Worm (Caenorhabditis elegans) whole organism, late embryonic: ENCODE data around the gene Y48B6A.10.

Experiments used
- K09A11.1 ChIP-seq: sonication (generic microtip); optimal IDR thresholded peaks from 2 replicates; lab custom pipeline; 2017; ENCODE audit warnings: antibody characterized with exemption, mild to moderate bottlenecking, missing genetic modification characterization, missing compliant biosample characterization; ENCODE audit not compliant: insufficient read depth
- T23F11.4 ChIP-seq: fragments of 200-800 bp; sonication (Bioruptor generic); optimal IDR thresholded peaks from 2 replicates; lab custom pipeline; 2018; ENCODE audit warnings: mild to moderate bottlenecking, missing genetic modification characterization, missing compliant biosample characterization
- Y22D7AL.16 ChIP-seq: sonication (generic microtip); optimal IDR thresholded peaks from 2 replicates; lab custom pipeline; 2016; ENCODE audit warnings: missing genetic modification characterization, missing compliant biosample characterization
- ahr-1 ChIP-seq: sonication (generic microtip); optimal IDR thresholded peaks from 2 replicates; lab custom pipeline; 2016; ENCODE audit warnings: missing genetic modification characterization, missing compliant biosample characterization
- ama-1 ChIP-seq: fragments of 150-350 bp; optimal IDR thresholded peaks from 2 replicates; lab custom pipeline; 2014
- ceh-2 ChIP-seq: sonication (generic microtip); optimal IDR thresholded peaks from 2 replicates; lab custom pipeline; 2016; ENCODE audit warnings: missing genotype, missing genetic modification characterization, missing compliant biosample characterization
- ceh-24 ChIP-seq: sonication (generic microtip); optimal IDR thresholded peaks from 2 replicates; lab custom pipeline; 2016; ENCODE audit warnings: mild to moderate bottlenecking, missing genetic modification characterization, missing compliant biosample characterization
- ceh-30 ChIP-seq: fragments of 150-350 bp; optimal IDR thresholded peaks from 2 replicates; lab custom pipeline; 2014; ENCODE audit warnings: missing biosample characterization, missing genetic modification characterization
- ceh-9 ChIP-seq: sonication (generic microtip); optimal IDR thresholded peaks from 2 replicates; lab custom pipeline; 2016; ENCODE audit warnings: mild to moderate bottlenecking, missing genetic modification characterization, inconsistent platforms, missing compliant biosample characterization
- dmd-4 ChIP-seq: sonication (generic microtip); optimal IDR thresholded peaks from 2 replicates; lab custom pipeline; 2016; ENCODE audit warnings: borderline replicate concordance, missing genetic modification characterization, missing compliant biosample characterization
- dve-1 ChIP-seq: sonication (generic microtip); optimal IDR thresholded peaks from 2 replicates; lab custom pipeline; 2017; ENCODE audit warnings: antibody characterized with exemption, mild to moderate bottlenecking, missing genetic modification characterization, missing compliant biosample characterization
- elt-2 ChIP-seq: sonication (generic microtip); optimal IDR thresholded peaks from 2 replicates; lab custom pipeline; 2016; ENCODE audit warnings: missing genetic modification reagents, missing genetic modification characterization, missing compliant biosample characterization
- elt-4 ChIP-seq: sonication (generic microtip); optimal IDR thresholded peaks from 2 replicates; lab custom pipeline; 2016; ENCODE audit warnings: missing genetic modification characterization, missing compliant biosample characterization
- fax-1 ChIP-seq: sonication (generic microtip); optimal IDR thresholded peaks from 2 replicates; lab custom pipeline; 2016; ENCODE audit warnings: missing genotype, missing genetic modification characterization, missing compliant biosample characterization
- fkh-6 ChIP-seq: sonication (generic microtip); optimal IDR thresholded peaks from 2 replicates; lab custom pipeline; 2016; ENCODE audit warnings: missing genetic modification characterization, missing compliant biosample characterization
- gmeb-2 ChIP-seq: sonication (generic microtip); optimal IDR thresholded peaks from 2 replicates; lab custom pipeline; 2016; ENCODE audit warnings: missing genetic modification characterization, inconsistent platforms, missing compliant biosample characterization
- hlh-15 ChIP-seq: sonication (generic microtip); optimal IDR thresholded peaks from 2 replicates; lab custom pipeline; 2016; ENCODE audit warnings: missing genetic modification characterization, missing compliant biosample characterization
- hlh-6 ChIP-seq: sonication (generic microtip); optimal IDR thresholded peaks from 2 replicates; lab custom pipeline; 2016; ENCODE audit warnings: missing genotype, missing genetic modification characterization, missing compliant biosample characterization
- lin-11 ChIP-seq: fragments of 200-800 bp; sonication (Bioruptor generic); optimal IDR thresholded peaks from 2 replicates; lab custom pipeline; 2018; ENCODE audit warnings: mild to moderate bottlenecking, missing genetic modification characterization, missing compliant biosample characterization
- nfya-1 ChIP-seq: sonication (generic microtip); optimal IDR thresholded peaks from 2 replicates; lab custom pipeline; 2017; ENCODE audit warnings: missing genetic modification characterization, mild to moderate bottlenecking, missing compliant biosample characterization, antibody characterized with exemption, moderate library complexity
- nhr-11 ChIP-seq: fragments of 150-350 bp; optimal IDR thresholded peaks from 2 replicates; lab custom pipeline; 2014; ENCODE audit warnings: missing biosample characterization, missing genetic modification characterization
- nhr-232 ChIP-seq: sonication (generic microtip); optimal IDR thresholded peaks from 2 replicates; lab custom pipeline; 2016; ENCODE audit warnings: missing genetic modification characterization, missing compliant biosample characterization
- npax-4 ChIP-seq: sonication (generic microtip); optimal IDR thresholded peaks from 2 replicates; lab custom pipeline; 2016; ENCODE audit warnings: missing genetic modification characterization, missing compliant biosample characterization
- pag-3 ChIP-seq: sonication (generic microtip); optimal IDR thresholded peaks from 2 replicates; lab custom pipeline; 2016; ENCODE audit warnings: missing compliant biosample characterization, missing genetic modification characterization, borderline replicate concordance
- pat-9 ChIP-seq: fragments of 200-800 bp; sonication (Bioruptor generic); optimal IDR thresholded peaks from 2 replicates; lab custom pipeline; 2018; ENCODE audit warnings: mild to moderate bottlenecking, missing genetic modification characterization, moderate library complexity, missing compliant biosample characterization
- pax-1 ChIP-seq: fragments of 150-350 bp; optimal IDR thresholded peaks from 2 replicates; lab custom pipeline; 2014; ENCODE audit warnings: missing biosample characterization, missing genetic modification characterization
- pha-2 ChIP-seq: sonication (generic microtip); optimal IDR thresholded peaks from 2 replicates; lab custom pipeline; 2017; ENCODE audit warnings: mild to moderate bottlenecking, missing genetic modification characterization, missing compliant biosample characterization
- pha-4 ChIP-seq: fragments of 150-350 bp; optimal IDR thresholded peaks from 2 replicates; lab custom pipeline; 2018; ENCODE audit warnings: missing biosample characterization, missing genetic modification reagents, missing genetic modification characterization
- pqm-1 ChIP-seq: sonication (generic microtip); optimal IDR thresholded peaks from 2 replicates; lab custom pipeline; 2016; ENCODE audit warnings: missing genetic modification characterization, missing compliant biosample characterization
- pros-1 ChIP-seq: fragments of 150-350 bp; optimal IDR thresholded peaks from 2 replicates; lab custom pipeline; 2014; ENCODE audit warnings: missing biosample characterization, missing genetic modification reagents, missing genetic modification characterization
- ref-2 ChIP-seq: sonication (generic microtip); optimal IDR thresholded peaks from 2 replicates; lab custom pipeline; 2016; ENCODE audit warnings: missing genetic modification characterization, missing compliant biosample characterization
- rnt-1 ChIP-seq: sonication (generic microtip); optimal IDR thresholded peaks from 2 replicates; lab custom pipeline; 2016; ENCODE audit warnings: missing genetic modification characterization, missing compliant biosample characterization
- sdc-2 ChIP-seq: sonication (generic microtip); optimal IDR thresholded peaks from 2 replicates; lab custom pipeline; 2016; ENCODE audit warnings: missing genotype, missing genetic modification characterization, missing compliant biosample characterization
- sox-2 ChIP-seq: fragments of 200-800 bp; sonication (Bioruptor generic); IDR thresholded peaks from 2 replicates; pipeline ENCODE4 v1.3.6; 2022; ENCODE audit warnings: missing genetic modification reagents, missing genetic modification characterization, missing compliant biosample characterization
- sox-4 ChIP-seq: sonication (generic microtip); optimal IDR thresholded peaks from 2 replicates; lab custom pipeline; 2017; ENCODE audit warnings: mild to moderate bottlenecking, missing genetic modification characterization, inconsistent platforms, missing compliant biosample characterization
- tbx-2 ChIP-seq: sonication (generic microtip); optimal IDR thresholded peaks from 2 replicates; lab custom pipeline; 2016; ENCODE audit warnings: missing genetic modification characterization, missing compliant biosample characterization
- tbx-7 ChIP-seq: sonication (generic microtip); optimal IDR thresholded peaks from 2 replicates; lab custom pipeline; 2016; ENCODE audit warnings: missing genotype, missing genetic modification characterization, missing compliant biosample characterization
- ttx-3 ChIP-seq: sonication (generic microtip); optimal IDR thresholded peaks from 2 replicates; lab custom pipeline; 2016; ENCODE audit warnings: missing genetic modification reagents, missing genetic modification characterization, missing compliant biosample characterization
- unc-55 ChIP-seq: sonication (generic microtip); optimal IDR thresholded peaks from 2 replicates; lab custom pipeline; 2017; ENCODE audit warnings: missing biosample characterization, missing genetic modification reagents, missing genetic modification characterization
- unc-86 ChIP-seq: sonication (generic microtip); optimal IDR thresholded peaks from 2 replicates; lab custom pipeline; 2016; ENCODE audit warnings: missing genetic modification characterization, missing compliant biosample characterization
- ztf-16 ChIP-seq: sonication (generic microtip); optimal IDR thresholded peaks from 2 replicates; lab custom pipeline; 2017; ENCODE audit warnings: missing genetic modification characterization, missing compliant biosample characterization

The Y48B6A.10 gene

ce11 chrII:14205335-14205734 is 8.9 kb upstream of the Y48B6A.10 start, which contains the start of gene ace-3:
TSS of gene ace-3 (plus strand) at chrII:14205635.
- TF ChIP-seq pax-1 (tag; lab: Kevin White, UChicago) (no peak), sox-4 (tag; lab: Kevin White, UChicago) (no peak)
- TF ChIP-seq, all 69 proteins: peak for 0

ce11 chrII:14206211-14206610 is 8.0 kb upstream of the Y48B6A.10 start:
- TF ChIP-seq npax-4 (tag; lab: Kevin White, UChicago): no peak
- peak; percentile 82 for TF ChIP-seq dve-1 (tag; lab: Kevin White, UChicago)

ce11 chrII:14211118-14211517 is 3.1 kb upstream of the Y48B6A.10 start, which contains the start of gene hot-7:
TSS of gene hot-7 (plus strand) at chrII:14211418.
- no peak for TF ChIP-seq ref-2 (tag; lab: Kevin White, UChicago)
- no peak for TF ChIP-seq rnt-1 (tag; lab: Kevin White, UChicago)
- no peak for TF ChIP-seq pag-3 (tag; lab: Kevin White, UChicago)
- no peak for TF ChIP-seq ceh-24 (tag; lab: Kevin White, UChicago)
- no peak for TF ChIP-seq sdc-2 (tag; lab: Kevin White, UChicago)
- TF ChIP-seq nhr-232: no peak
- TF ChIP-seq pros-1: no peak
- no peak for TF ChIP-seq fax-1 (tag; lab: Kevin White, UChicago)
- no peak for TF ChIP-seq K09A11.1 (tag; lab: Kevin White, UChicago)
- no peak for TF ChIP-seq sox-4 (tag; lab: Kevin White, UChicago)
- TF ChIP-seq nfya-1 (tag; lab: Kevin White, UChicago): no peak
- TF ChIP-seq pat-9 (tag; lab: Kevin White, UChicago): no peak
- no peak for TF ChIP-seq T23F11.4 (GFP tag; lab: Kevin White, UChicago)
- no peak for TF ChIP-seq tbx-2 (tag; lab: Kevin White, UChicago)
- no peak for TF ChIP-seq dmd-4
- TF ChIP-seq elt-4 (tag; lab: Kevin White, UChicago): no peak

- TF ChIP-seq ztf-16 (tag; lab: Kevin White, UChicago) (no peak), nhr-11 (tag; lab: Kevin White, UChicago) (no peak), pha-4 (tag; lab: Kevin White, UChicago) (no peak), Y22D7AL.16 (tag; lab: Kevin White, UChicago) (no peak), tbx-7 (tag; lab: Kevin White, UChicago) (no peak), unc-55 (no peak), ahr-1 (tag; lab: Kevin White, UChicago) (no peak), dmd-4 (no peak), elt-4 (tag; lab: Kevin White, UChicago) (no peak), ceh-2 (tag; lab: Kevin White, UChicago) (no peak), ceh-30 (no peak), pha-2 (tag; lab: Kevin White, UChicago) (no peak), gmeb-2 (tag; lab: Kevin White, UChicago) (no peak), unc-86 (tag; lab: Kevin White, UChicago) (no peak), sox-2 (no peak), ama-1 (no peak), sox-4 (tag; lab: Kevin White, UChicago) (no peak)
Measured at ce11 chrII:14218142-14218541, 3.9 kb downstream of the Y48B6A.10 start.

- TF ChIP-seq ref-2 (tag; lab: Kevin White, UChicago): no peak
- no peak for TF ChIP-seq nfya-1 (tag; lab: Kevin White, UChicago)
- no peak for TF ChIP-seq fkh-6 (tag; lab: Kevin White, UChicago)
- no peak for TF ChIP-seq ceh-24 (tag; lab: Kevin White, UChicago)
- no peak for TF ChIP-seq ceh-2 (tag; lab: Kevin White, UChicago)
- TF ChIP-seq K09A11.1 (tag; lab: Kevin White, UChicago): no peak
- no peak for TF ChIP-seq ttx-3
- TF ChIP-seq sox-4 (tag; lab: Kevin White, UChicago): no peak
- TF ChIP-seq sdc-2 (tag; lab: Kevin White, UChicago): no peak
- no peak for TF ChIP-seq lin-11 (tag; lab: Kevin White, UChicago)
- TF ChIP-seq elt-2 (tag; lab: Kevin White, UChicago): no peak
- no peak for TF ChIP-seq ceh-9
- TF ChIP-seq hlh-6 (tag; lab: Kevin White, UChicago): no peak
- TF ChIP-seq ahr-1 (tag; lab: Kevin White, UChicago): no peak
- no peak for TF ChIP-seq pqm-1 (tag; lab: Kevin White, UChicago)
- no peak for TF ChIP-seq unc-86 (tag; lab: Kevin White, UChicago)
- no peak for TF ChIP-seq ceh-30
- no peak for TF ChIP-seq hlh-15 (tag; lab: Kevin White, UChicago)
- TF ChIP-seq pha-2 (tag; lab: Kevin White, UChicago): no peak
- TF ChIP-seq, all 69 proteins: peak for 0
Measured at ce11 chrII:14226175-14226574, 12.0 kb downstream of the Y48B6A.10 start, which contains the start of gene Y48B6A.13. TSS of gene Y48B6A.13 (minus strand) at chrII:14226275.
